Worm (Caenorhabditis elegans) whole organism, young adult: ENCODE measurements around the gene mlc-3.

Experiments
- him-1 ChIP-seq: sonication (generic microtip); optimal IDR thresholded peaks from 2 replicates; lab custom pipeline; 2016; ENCODE audit warnings: missing genotype, missing genetic modification reagents, missing genetic modification characterization, missing compliant biosample characterization
- snpc-4 ChIP-seq, 5 experiments: fragments of 150-350 bp in 1 of 5; sonication (generic microtip) in 4 of 5; optimal IDR thresholded peaks; 2 replicates each; lab custom pipeline; 2014 to 2018; ENCODE audit warnings: missing genetic modification characterization in 5 of 5, missing biosample characterization in 3 of 5, antibody characterized with exemption in 2 of 5, mild to moderate bottlenecking in 2 of 5, missing compliant biosample characterization in 2 of 5, missing genotype in 2 of 5, moderate library complexity in 2 of 5, missing genetic modification reagents in 1 of 5
- ztf-28 ChIP-seq: fragments of 200-800 bp; sonication (Bioruptor generic); IDR thresholded peaks from 2 replicates; pipeline ENCODE4 v1.3.6; 2022; ENCODE audit warnings: missing genetic modification reagents, missing genetic modification characterization, missing compliant biosample characterization

- TF ChIP-seq him-1 (tag; lab: Kevin White, UChicago): no peak
- TF ChIP-seq snpc-4 (GFP tag; optimal IDR thresholded peaks at IDR 0.05; lab: Kevin White, UChicago): no peak
- no peak for TF ChIP-seq snpc-4 (tag; optimal IDR thresholded peaks at IDR 0.05; lab: Kevin White, UChicago)
- TF ChIP-seq ztf-28: no peak
Measured at ce11 chrIII:5604080-5604479, 39.3 kb downstream of the mlc-3 start, which contains the start of gene xnd-1.
